Worm (Caenorhabditis elegans): ENCODE results near the gene pot-3.
"Not testable (repeated sequence)": the region's sequence is repeated elsewhere in the genome, so short reads cannot be mapped to it uniquely, and the experiment has no call there.

The pot-3 gene

DNA sequence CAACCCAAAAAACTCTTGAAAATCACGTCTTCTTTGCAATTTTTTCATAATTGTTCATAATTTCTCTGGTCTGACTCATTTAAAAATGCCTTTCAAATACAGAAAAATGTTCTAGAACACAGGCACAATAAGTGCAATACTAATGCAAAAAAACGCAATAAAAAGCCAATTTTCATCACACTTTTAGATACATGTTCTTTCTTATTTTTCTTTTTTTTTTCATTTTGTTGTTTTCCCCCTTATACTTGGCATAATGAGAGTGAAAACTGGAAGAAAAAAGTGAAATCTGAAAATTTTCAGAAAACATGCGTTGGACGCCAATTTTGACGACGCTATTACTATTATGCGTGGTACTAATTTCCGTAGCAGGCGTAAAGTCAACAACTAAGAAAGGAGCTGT, 36.1 kb upstream of the pot-3 start, which contains the start of gene tyr-2:
tyr-2 (plus strand) TSS at position 301 of the 400 bp plus-strand sequence.
- TF ChIP-seq unc-62 (GFP tag; optimal IDR thresholded peaks at IDR 0.05) (no peak), fkh-10 (GFP tag; optimal IDR thresholded peaks at IDR 0.05) (no peak), ceh-16 (tag; optimal IDR thresholded peaks at IDR 0.05) (no peak), lin-39 (tag; optimal IDR thresholded peaks at IDR 0.05) (no peak), pha-4 (tag; optimal IDR thresholded peaks at IDR 0.05) (no peak), fkh-2 (tag; optimal IDR thresholded peaks at IDR 0.05) (no peak), ceh-28 (tag; optimal IDR thresholded peaks at IDR 0.05) (no peak), elt-3 (tag; optimal IDR thresholded peaks at IDR 0.05) (no peak)

DNA sequence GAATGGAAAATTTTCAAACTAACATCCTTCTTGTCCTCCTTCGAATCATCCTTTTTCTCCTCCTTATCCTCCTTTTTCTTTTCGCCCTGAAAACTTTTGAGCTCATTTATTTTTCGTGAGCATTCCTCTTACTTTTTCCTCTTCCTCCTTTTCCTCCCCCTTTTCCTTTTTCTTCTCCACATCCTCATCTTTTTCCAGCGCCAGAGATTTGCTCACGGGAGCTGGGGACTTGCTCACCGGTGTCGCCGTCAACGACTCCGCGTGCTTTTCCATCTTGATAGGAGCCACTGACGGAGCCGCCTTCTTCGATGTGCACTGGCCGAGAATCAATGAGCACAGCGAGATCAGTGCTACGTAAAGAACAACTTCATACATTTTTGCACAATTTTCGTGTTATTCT, 31.7 kb upstream of the pot-3 start, which contains the start of gene K08E3.2:
K08E3.2 (minus strand) TSS at position 375 of the 400 bp plus-strand sequence.
- TF ChIP-seq ceh-16 (tag; optimal IDR thresholded peaks at IDR 0.05) (no peak), egl-27 (tag; optimal IDR thresholded peaks at IDR 0.05) (no peak), skn-1 (tag; optimal IDR thresholded peaks at IDR 0.05) (no peak), nhr-28 (tag; optimal IDR thresholded peaks at IDR 0.05) (no peak), sea-2 (GFP tag; optimal IDR thresholded peaks at IDR 0.05) (no peak), ceh-9 (tag; optimal IDR thresholded peaks at IDR 0.05) (no peak), lin-15B (tag; optimal IDR thresholded peaks at IDR 0.05) (no peak), zag-1 (tag; optimal IDR thresholded peaks at IDR 0.05) (no peak), nhr-12 (tag; optimal IDR thresholded peaks at IDR 0.05) (no peak), fkh-2 (tag; optimal IDR thresholded peaks at IDR 0.05) (no peak), ama-1 (optimal IDR thresholded peaks at IDR 0.05) (no peak), mml-1 (tag; optimal IDR thresholded peaks at IDR 0.05) (no peak), nfya-1 (tag; optimal IDR thresholded peaks at IDR 0.05; ENCODE audit: insufficient read depth) (no peak), ceh-82 (tag; optimal IDR thresholded peaks at IDR 0.05) (no peak), snpc-4 (tag; optimal IDR thresholded peaks at IDR 0.05) (no peak)

DNA sequence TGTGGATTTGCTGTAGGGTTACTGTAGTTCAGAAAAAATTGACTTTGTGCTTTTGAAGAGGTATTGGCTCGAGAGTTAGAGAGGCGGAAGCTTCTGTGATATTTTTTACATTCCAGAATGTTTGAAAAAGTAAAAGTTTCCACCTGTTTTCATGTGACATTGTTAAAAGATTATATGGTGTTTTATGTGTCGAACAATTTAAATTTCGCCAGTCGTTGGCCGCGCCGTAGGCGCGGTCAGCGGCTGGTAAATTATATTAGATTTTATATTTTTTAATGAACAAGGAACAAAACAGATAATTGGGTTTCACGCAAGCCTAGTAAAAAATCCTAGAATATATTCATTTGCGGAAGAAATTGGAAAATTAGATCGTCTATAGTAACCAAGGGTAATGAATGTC, 28.9 kb upstream of the pot-3 start, which contains the start of gene mlc-7:
mlc-7 (plus strand) TSS at position 301 of the 400 bp plus-strand sequence.
- not testable (repeated sequence) for TF ChIP-seq mml-1, nhr-67, lin-15B (tag; optimal IDR thresholded peaks at IDR 0.05)

- TF ChIP-seq mml-1 (tag; optimal IDR thresholded peaks at IDR 0.05) (no peak), ZK546.5 (tag; optimal IDR thresholded peaks at IDR 0.05) (no peak), snpc-4 (tag; optimal IDR thresholded peaks at IDR 0.05) (no peak), elt-2 (tag; optimal IDR thresholded peaks at IDR 0.05) (no peak), ztf-4 (tag; optimal IDR thresholded peaks at IDR 0.05) (no peak), ama-1 (optimal IDR thresholded peaks at IDR 0.05) (no peak), fkh-10 (GFP tag; optimal IDR thresholded peaks at IDR 0.05) (no peak), fkh-2 (tag; optimal IDR thresholded peaks at IDR 0.05) (no peak), elt-3 (tag; optimal IDR thresholded peaks at IDR 0.05) (no peak), aly-2 (tag; optimal IDR thresholded peaks at IDR 0.05) (no peak), unc-39 (tag; optimal IDR thresholded peaks at IDR 0.05) (no peak), nhr-23 (tag; optimal IDR thresholded peaks at IDR 0.05) (no peak), zag-1 (tag; optimal IDR thresholded peaks at IDR 0.05) (no peak), nhr-28 (tag; optimal IDR thresholded peaks at IDR 0.05) (no peak), nhr-25 (tag; optimal IDR thresholded peaks at IDR 0.05) (no peak), eor-1 (tag; optimal IDR thresholded peaks at IDR 0.05) (no peak)
Measured at ce11 chrIII:13755689-13756088, 24.3 kb upstream of the pot-3 start, which contains the start of gene toca-2. TSS of gene toca-2 (plus strand) at chrIII:13755896.

DNA sequence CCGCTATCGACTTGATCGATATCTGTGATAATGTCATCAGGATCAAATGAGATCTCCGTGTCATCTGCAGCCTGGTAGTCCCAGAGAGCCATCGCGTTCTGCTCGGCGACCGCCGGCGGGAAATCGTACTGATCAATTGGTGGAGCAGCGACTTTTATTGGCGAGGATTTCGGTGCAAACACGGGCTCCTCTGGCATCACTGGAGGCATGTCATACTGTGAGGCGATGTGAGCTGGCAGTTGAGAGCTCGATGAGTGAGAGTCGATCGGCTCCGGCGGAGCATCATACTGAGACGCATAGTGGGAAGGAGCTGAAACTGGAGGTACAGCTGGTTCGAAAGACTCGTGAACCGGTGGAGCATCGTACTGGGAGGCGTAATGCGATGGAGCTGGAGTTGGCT, 20.3 kb upstream of the pot-3 start:
- TF ChIP-seq nhr-77 (tag; optimal IDR thresholded peaks at IDR 0.05) (no peak), R02D3.7 (tag; optimal IDR thresholded peaks at IDR 0.05) (no peak), elt-2 (tag; optimal IDR thresholded peaks at IDR 0.05) (no peak), fkh-10 (GFP tag; optimal IDR thresholded peaks at IDR 0.05) (no peak), nhr-237 (tag; optimal IDR thresholded peaks at IDR 0.05) (no peak), ama-1 (optimal IDR thresholded peaks at IDR 0.05) (no peak)

- no peak for TF ChIP-seq ceh-16 (tag; optimal IDR thresholded peaks at IDR 0.05)
Measured at ce11 chrIII:13761022-13761421, 19.0 kb upstream of the pot-3 start.

All from whole organism, L3 larva.